In genomic region chrX:15010941-15011340, ce11 we compare ENCODE assay signal across 4 worm cellular contexts.
TF ChIP-seq lines count a peak whose summit lies in the region.

No protein-coding gene starts in this region.

TF ChIP-seq in whole organism, L1 larva, 84 proteins besides CTCF, POLR2A, EP300 and RAD21:
- no peak for TF ChIP-seq egl-27 (tag; optimal IDR thresholded peaks at IDR 0.05; lab: Kevin White, UChicago)
- peak; percentile 26 for TF ChIP-seq snpc-4 (tag; optimal IDR thresholded peaks at IDR 0.05; lab: Kevin White, UChicago)

TF ChIP-seq in whole organism, L2 larva, 48 proteins besides CTCF, POLR2A, EP300 and RAD21:
- TF ChIP-seq mbf-1 (tag; optimal IDR thresholded peaks at IDR 0.05; lab: Kevin White, UChicago) (no peak), snpc-4 (tag; optimal IDR thresholded peaks at IDR 0.05; lab: Kevin White, UChicago) (peak; percentile 75)

TF ChIP-seq in whole organism, L4 larva, 104 proteins besides CTCF, POLR2A, EP300 and RAD21:
- peak in 1 of 2 experiments; percentile 9 for TF ChIP-seq unc-62 (GFP tag; optimal IDR thresholded peaks at IDR 0.05 in 1 of 2; lab: Kevin White, UChicago)
- TF ChIP-seq unc-62 (tag; optimal IDR thresholded peaks at IDR 0.05; lab: Kevin White, UChicago) = no peak
- TF ChIP-seq egl-43 (GFP tag; IDR thresholded peaks at IDR 0.05; lab: Robert Waterston, UW) = peak; percentile 20; the same call in 1 of the 2 replicates
- no peak for TF ChIP-seq mdt-29 (GFP tag; IDR thresholded peaks at IDR 0.05; lab: Robert Waterston, UW)

TF ChIP-seq in whole organism, young adult, 124 proteins besides CTCF, POLR2A, EP300 and RAD21:
- TF ChIP-seq madf-8 (GFP tag; conservative IDR thresholded peaks at IDR 0.05; lab: Robert Waterston, UW) = no peak
- TF ChIP-seq D2030.7 (GFP tag; IDR thresholded peaks at IDR 0.05; lab: Robert Waterston, UW) = no peak
- no peak for TF ChIP-seq efl-1 (GFP tag; optimal IDR thresholded peaks at IDR 0.05; lab: Kevin White, UChicago)
- no peak for TF ChIP-seq ceh-40 (GFP tag; IDR thresholded peaks at IDR 0.05; lab: Robert Waterston, UW)
- no peak for TF ChIP-seq ekl-4 (GFP tag; IDR thresholded peaks at IDR 0.05; lab: Robert Waterston, UW)
- TF ChIP-seq snpc-4 (GFP tag; optimal IDR thresholded peaks at IDR 0.05; lab: Kevin White, UChicago) = peak; percentile 27
- TF ChIP-seq snpc-4 (tag; optimal IDR thresholded peaks at IDR 0.05; lab: Kevin White, UChicago) = peak in 1 of 4 experiments; percentile 58
- no peak for TF ChIP-seq ceh-100 (GFP tag; IDR thresholded peaks at IDR 0.05; lab: Robert Waterston, UW)
- peak; percentile 47; the same call in 1 of the 2 replicates for TF ChIP-seq zfh-2 (GFP tag; conservative IDR thresholded peaks at IDR 0.05; lab: Robert Waterston, UW)
- TF ChIP-seq him-1 (tag; optimal IDR thresholded peaks at IDR 0.05; lab: Kevin White, UChicago) = no peak
- no peak for TF ChIP-seq K11D2.4 (GFP tag; IDR thresholded peaks at IDR 0.05; lab: Robert Waterston, UW)
- TF ChIP-seq T26A5.8 (tag; optimal IDR thresholded peaks at IDR 0.05; lab: Kevin White, UChicago) = no peak
